Worm (Caenorhabditis elegans): Measurements from ENCODE around the gene T20D3.5.

Gene T20D3.5

ce11 chrIV:9321039-9321851, 15.6 kb upstream of the T20D3.5 start, which contains the start of the genes F49C12.12 and vha-17:
Gene F49C12.12 (minus strand): TSS chrIV:9321089.
Gene vha-17 (plus strand): TSS chrIV:9321801.
- no peak for TF ChIP-seq ztf-11 (tag; optimal IDR thresholded peaks at IDR 0.05)
- no peak for TF ChIP-seq fkh-10 (GFP tag; optimal IDR thresholded peaks at IDR 0.05)
- TF ChIP-seq mxl-2 (GFP tag; conservative IDR thresholded peaks at IDR 0.05): no peak
- TF ChIP-seq egl-27 (tag; optimal IDR thresholded peaks at IDR 0.05): no peak
- no peak for TF ChIP-seq F10B5.3 (tag; optimal IDR thresholded peaks at IDR 0.05)
- no peak for TF ChIP-seq madf-5 (GFP tag; IDR thresholded peaks at IDR 0.05)
- no peak for TF ChIP-seq F26F4.8 (GFP tag; conservative IDR thresholded peaks at IDR 0.05)
- TF ChIP-seq nhr-77 (tag; optimal IDR thresholded peaks at IDR 0.05): peak; percentile 74
- peak; percentile 7 for TF ChIP-seq dpl-1 (GFP tag; optimal IDR thresholded peaks at IDR 0.05)
- no peak for TF ChIP-seq ceh-82 (tag; optimal IDR thresholded peaks at IDR 0.05)
- no peak for TF ChIP-seq zfp-3 (GFP tag; conservative IDR thresholded peaks at IDR 0.05)
- no peak for TF ChIP-seq nhr-11 (tag; optimal IDR thresholded peaks at IDR 0.05)
- TF ChIP-seq ceh-28 (tag; optimal IDR thresholded peaks at IDR 0.05): peak; percentile 6
- no peak for TF ChIP-seq snpc-1.2 (GFP tag; IDR thresholded peaks at IDR 0.05)
- peak; percentile 79 for TF ChIP-seq hlh-11 (tag; optimal IDR thresholded peaks at IDR 0.05)
- no peak for TF ChIP-seq gei-8 (GFP tag; optimal IDR thresholded peaks at IDR 0.05)
- TF ChIP-seq R02D3.7 (tag; optimal IDR thresholded peaks at IDR 0.05): no peak
- peak; percentile 66 for TF ChIP-seq hlh-30 (tag; optimal IDR thresholded peaks at IDR 0.05; ENCODE audit: insufficient read depth)
- TF ChIP-seq tag-97 (GFP tag; IDR thresholded peaks at IDR 0.05): no peak
- peak; percentile 26; the same call in 1 of the 2 replicates for TF ChIP-seq lin-38 (GFP tag; IDR thresholded peaks at IDR 0.05)
- peak; percentile 33 for TF ChIP-seq pqm-1 (tag; optimal IDR thresholded peaks at IDR 0.05)
- no peak for TF ChIP-seq zip-2 (tag; optimal IDR thresholded peaks at IDR 0.05)
- TF ChIP-seq ces-1 (GFP tag; optimal IDR thresholded peaks at IDR 0.05): no peak
- no peak for TF ChIP-seq zfp-2 (tag; optimal IDR thresholded peaks at IDR 0.05)
- no peak for TF ChIP-seq aly-2 (tag; optimal IDR thresholded peaks at IDR 0.05)
- TF ChIP-seq zip-11 (GFP tag; IDR thresholded peaks at IDR 0.05): no peak
- no peak for TF ChIP-seq F44E2.7 (GFP tag; IDR thresholded peaks at IDR 0.05)
- TF ChIP-seq lsy-2 (tag; optimal IDR thresholded peaks at IDR 0.05): peak in 1 of 2 experiments; percentile 56
- TF ChIP-seq daf-12 (tag; optimal IDR thresholded peaks at IDR 0.05): no peak
- no peak for TF ChIP-seq nhr-6 (tag; optimal IDR thresholded peaks at IDR 0.05)
- TF ChIP-seq nhr-42 (GFP tag; IDR thresholded peaks at IDR 0.05): no peak
- no peak for TF ChIP-seq unc-130 (GFP tag; optimal IDR thresholded peaks at IDR 0.05)
- no peak for TF ChIP-seq T26A8.4 (GFP tag; IDR thresholded peaks at IDR 0.05)
- TF ChIP-seq mep-1 (tag; optimal IDR thresholded peaks at IDR 0.05): peak; percentile 43
- peak; percentile 70 for TF ChIP-seq T20F7.1 (GFP tag; optimal IDR thresholded peaks at IDR 0.05)
- no peak for TF ChIP-seq mdt-29 (GFP tag; IDR thresholded peaks at IDR 0.05)
- no peak for TF ChIP-seq arid-1 (GFP tag; conservative IDR thresholded peaks at IDR 0.05)
- TF ChIP-seq unc-62 (GFP tag; optimal IDR thresholded peaks at IDR 0.05 in 1 of 2): no peak
- no peak for TF ChIP-seq unc-62 (tag; optimal IDR thresholded peaks at IDR 0.05)
- TF ChIP-seq egl-43 (GFP tag; IDR thresholded peaks at IDR 0.05): no peak
- no peak for TF ChIP-seq hmg-1.1 (GFP tag; IDR thresholded peaks at IDR 0.05)
- TF ChIP-seq jun-1 (tag; optimal IDR thresholded peaks at IDR 0.05): no peak
- no peak for TF ChIP-seq ceh-62 (tag; optimal IDR thresholded peaks at IDR 0.05)
- TF ChIP-seq dve-1 (tag; optimal IDR thresholded peaks at IDR 0.05; ENCODE audit: insufficient read depth): peak; percentile 42
- no peak for TF ChIP-seq nhr-111 (GFP tag; optimal IDR thresholded peaks at IDR 0.05)
- TF ChIP-seq Y75B8A.6 (GFP tag; IDR thresholded peaks at IDR 0.05): no peak
- no peak for TF ChIP-seq nhr-237 (tag; optimal IDR thresholded peaks at IDR 0.05)
- no peak for TF ChIP-seq Y48G9A.11 (GFP tag; IDR thresholded peaks at IDR 0.05)
- TF ChIP-seq mdl-1 (tag; optimal IDR thresholded peaks at IDR 0.05): no peak
- no peak for TF ChIP-seq ama-1 (optimal IDR thresholded peaks at IDR 0.05)
- no peak for TF ChIP-seq sdz-12 (GFP tag; optimal IDR thresholded peaks at IDR 0.05)
- TF ChIP-seq lim-7 (GFP tag; IDR thresholded peaks at IDR 0.05): no peak

All from whole organism, L4 larva.